Worm (Caenorhabditis elegans): Measurements from ENCODE around the gene ZK863.1.
A peak's percentile ranks its signal among the peaks of the same experiment; 100 is the strongest.

Gene ZK863.1

ce11 chrV:12190943-12191569 is 21.0 kb upstream of the ZK863.1 start, which contains the start of gene dpy-30:
Gene dpy-30 (plus strand): TSS chrV:12191519.
- TF ChIP-seq nhr-237 (tag; optimal IDR thresholded peaks at IDR 0.05) (peak; percentile 35), nhr-12 (tag; optimal IDR thresholded peaks at IDR 0.05) (no peak), ceh-83 (GFP tag; optimal IDR thresholded peaks at IDR 0.05) (no peak), lsy-2 (tag; optimal IDR thresholded peaks at IDR 0.05) (peak; percentile 95), lin-13 (tag; optimal IDR thresholded peaks at IDR 0.05) (peak; percentile 52), drap-1 (GFP tag; optimal IDR thresholded peaks at IDR 0.05) (no peak), ces-1 (GFP tag; optimal IDR thresholded peaks at IDR 0.05) (peak; percentile 55), blmp-1 (tag; optimal IDR thresholded peaks at IDR 0.05) (no peak), mep-1 (tag; optimal IDR thresholded peaks at IDR 0.05) (peak; percentile 42), snpc-4 (tag; optimal IDR thresholded peaks at IDR 0.05) (no peak), zip-8 (tag; optimal IDR thresholded peaks at IDR 0.05) (no peak), lin-32 (GFP tag; optimal IDR thresholded peaks at IDR 0.05) (no peak), ham-2 (GFP tag; optimal IDR thresholded peaks at IDR 0.05) (no peak), ceh-39 (tag; optimal IDR thresholded peaks at IDR 0.05) (peak; percentile 74), mls-2 (tag; optimal IDR thresholded peaks at IDR 0.05) (no peak), pha-4 (tag; optimal IDR thresholded peaks at IDR 0.05) (peak; percentile 89), nhr-2 (tag; optimal IDR thresholded peaks at IDR 0.05) (no peak)

- no peak for TF ChIP-seq unc-39 (tag; optimal IDR thresholded peaks at IDR 0.05)
Measured at ce11 chrV:12188830-12189229, 18.8 kb upstream of the ZK863.1 start.

- TF ChIP-seq sem-2 (GFP tag; optimal IDR thresholded peaks at IDR 0.05) (no peak), mab-5 (tag; optimal IDR thresholded peaks at IDR 0.05) (no peak), unc-120 (tag; optimal IDR thresholded peaks at IDR 0.05; ENCODE audit: poor library complexity, severe bottlenecking) (no peak), elt-1 (tag; optimal IDR thresholded peaks at IDR 0.05; ENCODE audit: borderline replicate concordance, insufficient read depth) (no peak), lin-13 (tag; optimal IDR thresholded peaks at IDR 0.05) (no peak), bed-3 (GFP tag; optimal IDR thresholded peaks at IDR 0.05) (no peak), drap-1 (GFP tag; optimal IDR thresholded peaks at IDR 0.05) (no peak), mep-1 (tag; optimal IDR thresholded peaks at IDR 0.05) (no peak)
Measured at ce11 chrV:12187344-12187743, 17.3 kb upstream of the ZK863.1 start, which contains the start of gene ZK863.8. Gene ZK863.8 (minus strand): TSS chrV:12187516.

DNA sequence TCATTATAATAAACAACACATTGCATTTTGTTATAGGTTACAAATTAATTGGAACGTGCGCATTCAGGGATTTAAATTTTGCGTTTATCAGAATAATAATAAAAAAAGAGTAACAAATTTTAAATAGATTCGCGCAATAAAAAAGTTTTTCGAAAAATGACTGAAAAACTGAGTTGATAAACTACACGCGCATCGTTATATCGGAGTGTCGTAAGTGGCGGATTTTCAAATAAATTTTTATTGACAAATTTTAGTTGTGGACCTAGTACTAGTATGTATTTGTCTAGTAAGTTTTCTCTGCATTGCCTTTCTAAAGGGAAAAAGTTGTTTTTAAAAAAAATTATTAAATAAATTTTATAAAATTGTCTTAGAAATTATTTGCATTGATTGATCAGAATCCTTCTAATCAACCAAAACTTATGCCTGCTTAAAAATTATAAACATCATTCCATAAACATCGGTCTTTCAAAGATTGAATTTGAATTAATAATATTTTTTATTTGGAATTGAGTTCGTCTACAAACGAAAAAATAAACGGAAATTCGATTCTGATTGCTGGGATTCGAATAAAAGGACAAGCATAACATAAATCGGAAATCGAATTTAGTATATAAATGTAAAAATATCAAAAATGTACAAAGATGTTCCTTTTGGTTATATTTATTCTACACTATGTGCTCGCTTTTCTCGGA is 14.4 kb upstream of the ZK863.1 start, which contains the start of gene srd-4:
Gene srd-4, plus strand, starts transcription at position 642 of the 692 bp plus-strand sequence.
- TF ChIP-seq pha-4 (tag; optimal IDR thresholded peaks at IDR 0.05) (peak; percentile 15), lsy-2 (tag; optimal IDR thresholded peaks at IDR 0.05) (peak; percentile 39), ceh-39 (tag; optimal IDR thresholded peaks at IDR 0.05) (no peak)

ce11 chrV:12183854-12184253 is 13.8 kb upstream of the ZK863.1 start, which contains the start of gene usip-1:
Gene usip-1 (minus strand): TSS chrV:12184194.
- TF ChIP-seq sem-2 (GFP tag; optimal IDR thresholded peaks at IDR 0.05), result no peak
- no peak for TF ChIP-seq lsy-2 (tag; optimal IDR thresholded peaks at IDR 0.05)
- no peak for TF ChIP-seq snpc-4 (tag; optimal IDR thresholded peaks at IDR 0.05)
- TF ChIP-seq pha-4 (tag; optimal IDR thresholded peaks at IDR 0.05), result no peak
- no peak for TF ChIP-seq nhr-2 (tag; optimal IDR thresholded peaks at IDR 0.05)
- TF ChIP-seq ceh-39 (tag; optimal IDR thresholded peaks at IDR 0.05), result no peak
- TF ChIP-seq ztf-11 (tag; optimal IDR thresholded peaks at IDR 0.05), result no peak
- TF ChIP-seq nhr-237 (tag; optimal IDR thresholded peaks at IDR 0.05), result no peak
- no peak for TF ChIP-seq ces-1 (GFP tag; optimal IDR thresholded peaks at IDR 0.05)
- no peak for TF ChIP-seq mep-1 (tag; optimal IDR thresholded peaks at IDR 0.05)
- TF ChIP-seq mab-5 (tag; optimal IDR thresholded peaks at IDR 0.05), result no peak
- TF ChIP-seq bed-3 (GFP tag; optimal IDR thresholded peaks at IDR 0.05), result no peak
- TF ChIP-seq lin-32 (GFP tag; optimal IDR thresholded peaks at IDR 0.05), result no peak
- TF ChIP-seq ham-2 (GFP tag; optimal IDR thresholded peaks at IDR 0.05), result no peak
- no peak for TF ChIP-seq unc-120 (tag; optimal IDR thresholded peaks at IDR 0.05; ENCODE audit: poor library complexity, severe bottlenecking)
- TF ChIP-seq flh-1 (GFP tag; optimal IDR thresholded peaks at IDR 0.05), result no peak
- TF ChIP-seq ceh-43 (GFP tag; optimal IDR thresholded peaks at IDR 0.05), result no peak
- no peak for TF ChIP-seq elt-3 (tag; optimal IDR thresholded peaks at IDR 0.05)

- no peak for TF ChIP-seq unc-39 (tag; optimal IDR thresholded peaks at IDR 0.05)
- TF ChIP-seq tbx-8 (GFP tag; optimal IDR thresholded peaks at IDR 0.05), result no peak
- no peak for TF ChIP-seq pha-4 (tag; optimal IDR thresholded peaks at IDR 0.05)
- TF ChIP-seq elt-1 (tag; optimal IDR thresholded peaks at IDR 0.05; ENCODE audit: borderline replicate concordance, insufficient read depth), result no peak
- TF ChIP-seq sptf-1 (tag; optimal IDR thresholded peaks at IDR 0.05), result no peak
- no peak for TF ChIP-seq zip-8 (tag; optimal IDR thresholded peaks at IDR 0.05)
- no peak for TF ChIP-seq lin-13 (tag; optimal IDR thresholded peaks at IDR 0.05)
- TF ChIP-seq mab-5 (tag; optimal IDR thresholded peaks at IDR 0.05), result no peak
- TF ChIP-seq ztf-11 (tag; optimal IDR thresholded peaks at IDR 0.05), result no peak
- no peak for TF ChIP-seq nhr-76 (tag; optimal IDR thresholded peaks at IDR 0.05)
- no peak for TF ChIP-seq ham-2 (GFP tag; optimal IDR thresholded peaks at IDR 0.05)
- TF ChIP-seq mls-2 (tag; optimal IDR thresholded peaks at IDR 0.05), result no peak
- TF ChIP-seq ceh-83 (GFP tag; optimal IDR thresholded peaks at IDR 0.05), result no peak
- TF ChIP-seq cnd-1 (tag; optimal IDR thresholded peaks at IDR 0.05), result no peak
- no peak for TF ChIP-seq ceh-39 (tag; optimal IDR thresholded peaks at IDR 0.05)
- TF ChIP-seq elt-3 (tag; optimal IDR thresholded peaks at IDR 0.05), result no peak
Measured at ce11 chrV:12181310-12181709, 11.3 kb upstream of the ZK863.1 start, which contains the start of gene elpc-3. Gene elpc-3 (minus strand): TSS chrV:12181410.
